Fruit fly (Drosophila melanogaster): Measurements from ENCODE around the gene cert.
"Not testable (repeated sequence)": the region's sequence is repeated elsewhere in the genome, so short reads cannot be mapped to it uniquely, and the experiment has no call there.

The cert gene

dm6 chr3L:8312290-8312689 is 22.6 kb upstream of the cert start:
- no peak for TF ChIP-seq CTCF (optimal IDR thresholded peaks at IDR 0.05)
- TF ChIP-seq CG8478 (optimal IDR thresholded peaks at IDR 0.05), result no peak

- TF ChIP-seq CG8478 (optimal IDR thresholded peaks at IDR 0.05), result no peak
These were observed 19.3 kb upstream of the cert start, which contains the start of gene BI-1 for dm6 chr3L:8308891-8309352. TSS of gene BI-1 (minus strand) at chr3L:8308941.

dm6 chr3L:8306880-8307279 is 17.2 kb upstream of the cert start, which contains the start of gene Gr66a:
TSS of gene Gr66a (minus strand) at chr3L:8306980.
- TF ChIP-seq CG8478 (optimal IDR thresholded peaks at IDR 0.05), result no peak
- TF ChIP-seq CTCF (optimal IDR thresholded peaks at IDR 0.05), result no peak

- TF ChIP-seq CG8478 (optimal IDR thresholded peaks at IDR 0.05) (no peak), CTCF (optimal IDR thresholded peaks at IDR 0.05) (no peak)
These were observed 14.2 kb upstream of the cert start, which contains the start of the genes CG7194 and Sbp2 for dm6 chr3L:8303912-8304311. TSS of gene CG7194 (minus strand) at chr3L:8304059. TSS of gene Sbp2 (plus strand) at chr3L:8304157.

dm6 chr3L:8299224-8300130 is 9.8 kb upstream of the cert start, which contains the start of the genes Arl5 and CG13671:
TSS of gene Arl5 (minus strand) at chr3L:8299839.
TSS of gene CG13671 (plus strand) at chr3L:8300064.
- TF ChIP-seq CG8478 (optimal IDR thresholded peaks at IDR 0.05), result no peak
- TF ChIP-seq CTCF (optimal IDR thresholded peaks at IDR 0.05), result no peak

- no peak for TF ChIP-seq CTCF (optimal IDR thresholded peaks at IDR 0.05)
- no peak for TF ChIP-seq CG8478 (optimal IDR thresholded peaks at IDR 0.05)
These were observed 7.8 kb upstream of the cert start for dm6 chr3L:8297488-8297887.

dm6 chr3L:8296941-8297340 is 7.3 kb upstream of the cert start, which contains the start of gene Rab19:
TSS of gene Rab19 (plus strand) at chr3L:8297018.
- TF ChIP-seq CG8478 (optimal IDR thresholded peaks at IDR 0.05) (no peak), CTCF (optimal IDR thresholded peaks at IDR 0.05) (no peak)

- TF ChIP-seq CTCF (optimal IDR thresholded peaks at IDR 0.05) (no peak), CG8478 (optimal IDR thresholded peaks at IDR 0.05) (no peak)
These were observed 5.6 kb upstream of the cert start, which contains the start of gene CG7201 for dm6 chr3L:8295227-8295626. TSS of gene CG7201 (minus strand) at chr3L:8295327.

- TF ChIP-seq CTCF (optimal IDR thresholded peaks at IDR 0.05), result no peak
- no peak for TF ChIP-seq CG8478 (optimal IDR thresholded peaks at IDR 0.05)
These were observed 1.3 kb downstream of the cert start for dm6 chr3L:8288396-8288795.

- TF ChIP-seq CG8478 (optimal IDR thresholded peaks at IDR 0.05) (no peak), CTCF (optimal IDR thresholded peaks at IDR 0.05) (no peak)
These were observed 3.3 kb downstream of the cert start for dm6 chr3L:8286397-8286796.

- TF ChIP-seq CTCF (optimal IDR thresholded peaks at IDR 0.05) (no peak), CG8478 (optimal IDR thresholded peaks at IDR 0.05) (no peak)
These were observed 3.9 kb downstream of the cert start for dm6 chr3L:8285773-8286172.

- TF ChIP-seq CG8478 (optimal IDR thresholded peaks at IDR 0.05) (no peak), CTCF (optimal IDR thresholded peaks at IDR 0.05) (no peak)
These were observed 4.4 kb downstream of the cert start for dm6 chr3L:8285291-8285690.

- TF ChIP-seq CG8478 (optimal IDR thresholded peaks at IDR 0.05), result no peak
- TF ChIP-seq CTCF (optimal IDR thresholded peaks at IDR 0.05), result no peak
These were observed 5.0 kb downstream of the cert start for dm6 chr3L:8284651-8285050.

dm6 chr3L:8240932-8241331 is 48.7 kb downstream of the cert start:
- TF ChIP-seq CTCF (optimal IDR thresholded peaks at IDR 0.05), result no peak
- TF ChIP-seq CG8478 (optimal IDR thresholded peaks at IDR 0.05), result no peak

- TF ChIP-seq CTCF (optimal IDR thresholded peaks at IDR 0.05), result no peak
- TF ChIP-seq CG8478 (optimal IDR thresholded peaks at IDR 0.05), result no peak
These were observed 49.2 kb downstream of the cert start, which contains the start of gene CG7213 for dm6 chr3L:8240501-8240900. TSS of gene CG7213 (minus strand) at chr3L:8240601.

- not testable (repeated sequence) for TF ChIP-seq CTCF, CG8478 (optimal IDR thresholded peaks at IDR 0.05)
These were observed 51.3 kb downstream of the cert start, which contains the start of gene Dscam4 for dm6 chr3L:8238347-8238746. TSS of gene Dscam4 (plus strand) at chr3L:8238647.
